Worm (Caenorhabditis elegans) whole organism, L2 larva: ENCODE results near the gene K06H6.2.
A peak's percentile ranks its signal among the peaks of the same experiment; 100 is the strongest.

ENCODE experiments used
- C34F6.9 ChIP-seq: fragments of 150-350 bp; optimal IDR thresholded peaks from 2 replicates; lab custom pipeline; 2014; ENCODE audit warnings: missing biosample characterization, missing genetic modification characterization
- F13H6.1 ChIP-seq: sonication (generic microtip); optimal IDR thresholded peaks from 2 replicates; lab custom pipeline; 2016; ENCODE audit warnings: missing genetic modification characterization, missing compliant biosample characterization
- R02D3.7 ChIP-seq: fragments of 150-350 bp; optimal IDR thresholded peaks from 2 replicates; lab custom pipeline; 2014; ENCODE audit warnings: missing biosample characterization, missing genetic modification characterization
- Y55F3AM.14 ChIP-seq: fragments of 200-800 bp; sonication (Bioruptor generic); optimal IDR thresholded peaks from 2 replicates; lab custom pipeline; 2018; ENCODE audit warnings: mild to moderate bottlenecking, missing genetic modification characterization, missing compliant biosample characterization
- aly-2 ChIP-seq: fragments of 150-350 bp; optimal IDR thresholded peaks from 2 replicates; lab custom pipeline; 2014; ENCODE audit warnings: missing biosample characterization, missing genetic modification characterization
- ama-1 ChIP-seq: fragments of 150-350 bp; optimal IDR thresholded peaks from 2 replicates; lab custom pipeline; 2018; ENCODE audit warnings: inconsistent platforms
- ceh-16 ChIP-seq: fragments of 150-350 bp; optimal IDR thresholded peaks from 2 replicates; lab custom pipeline; 2014; ENCODE audit warnings: missing biosample characterization, missing genetic modification characterization
- ceh-82 ChIP-seq: fragments of 150-350 bp; optimal IDR thresholded peaks from 2 replicates; lab custom pipeline; 2014; ENCODE audit warnings: missing biosample characterization, missing genetic modification characterization
- crh-2 ChIP-seq: sonication (generic microtip); optimal IDR thresholded peaks from 2 replicates; lab custom pipeline; 2017; ENCODE audit warnings: missing biosample characterization, missing genetic modification characterization
- egl-27 ChIP-seq: sonication (generic microtip); optimal IDR thresholded peaks from 3 replicates; lab custom pipeline; 2017; ENCODE audit warnings: missing biosample characterization, missing genetic modification reagents, missing genetic modification characterization
- elt-1 ChIP-seq: fragments of 150-350 bp; optimal IDR thresholded peaks from 2 replicates; lab custom pipeline; 2014; ENCODE audit warnings: missing biosample characterization, missing genetic modification characterization
- fos-1 ChIP-seq: fragments of 150-350 bp; optimal IDR thresholded peaks from 2 replicates; lab custom pipeline; 2014; ENCODE audit warnings: missing biosample characterization, missing genetic modification characterization
- gmeb-1 ChIP-seq: fragments of 150-350 bp; optimal IDR thresholded peaks from 2 replicates; lab custom pipeline; 2014; ENCODE audit warnings: missing biosample characterization, missing genetic modification characterization
- lin-11 ChIP-seq: fragments of 150-350 bp; sonication (generic microtip); optimal IDR thresholded peaks from 2 replicates; lab custom pipeline; 2014; ENCODE audit warnings: missing biosample characterization, missing genetic modification characterization, inconsistent platforms, mixed read lengths
- lin-13 ChIP-seq: fragments of 150-350 bp; optimal IDR thresholded peaks from 2 replicates; lab custom pipeline; 2014; ENCODE audit warnings: missing biosample characterization, missing genetic modification reagents, missing genetic modification characterization
- lsy-2 ChIP-seq, 2 experiments: fragments of 150-350 bp in 1 of 2; sonication (generic microtip) in 1 of 2; optimal IDR thresholded peaks; 2 replicates each; lab custom pipeline; 2014 to 2017; ENCODE audit warnings: missing biosample characterization in 2 of 2, missing genetic modification characterization in 2 of 2
- mab-5 ChIP-seq: fragments of 150-350 bp; optimal IDR thresholded peaks from 2 replicates; lab custom pipeline; 2014; ENCODE audit warnings: missing biosample characterization, missing genetic modification characterization
- mbf-1 ChIP-seq: sonication (generic microtip); optimal IDR thresholded peaks from 2 replicates; lab custom pipeline; 2017; ENCODE audit warnings: missing biosample characterization, missing genetic modification characterization
- mdl-1 ChIP-seq, 2 experiments: fragments of 150-350 bp in 1 of 2; sonication (generic microtip) in 1 of 2; optimal IDR thresholded peaks; 2 replicates each; lab custom pipeline; 2017; ENCODE audit warnings: missing biosample characterization in 2 of 2, missing genetic modification characterization in 2 of 2
- nhr-12 ChIP-seq: fragments of 150-350 bp; optimal IDR thresholded peaks from 2 replicates; lab custom pipeline; 2014; ENCODE audit warnings: missing biosample characterization, missing genetic modification characterization
- nhr-129 ChIP-seq: fragments of 150-350 bp; optimal IDR thresholded peaks from 2 replicates; lab custom pipeline; 2014; ENCODE audit warnings: missing biosample characterization, missing genetic modification characterization
- nhr-21 ChIP-seq: fragments of 150-350 bp; optimal IDR thresholded peaks from 2 replicates; lab custom pipeline; 2014; ENCODE audit warnings: missing biosample characterization, missing genetic modification characterization
- nhr-237 ChIP-seq: fragments of 150-350 bp; optimal IDR thresholded peaks from 2 replicates; lab custom pipeline; 2014; ENCODE audit warnings: missing biosample characterization, missing genetic modification characterization
- nhr-25 ChIP-seq: fragments of 150-350 bp; sonication (generic microtip); optimal IDR thresholded peaks from 3 replicates; lab custom pipeline; 2014; ENCODE audit warnings: missing biosample characterization, missing genetic modification characterization
- nhr-6 ChIP-seq: fragments of 150-350 bp; optimal IDR thresholded peaks from 2 replicates; lab custom pipeline; 2014; ENCODE audit warnings: missing biosample characterization, missing genetic modification characterization
- nhr-77 ChIP-seq: fragments of 150-350 bp; optimal IDR thresholded peaks from 2 replicates; lab custom pipeline; 2014; ENCODE audit warnings: missing biosample characterization, missing genetic modification characterization
- sem-4 ChIP-seq: fragments of 150-350 bp; optimal IDR thresholded peaks from 2 replicates; lab custom pipeline; 2014; ENCODE audit warnings: missing biosample characterization, missing genetic modification reagents, missing genetic modification characterization
- skn-1 ChIP-seq: sonication (generic microtip); optimal IDR thresholded peaks from 2 replicates; lab custom pipeline; 2017; ENCODE audit warnings: missing biosample characterization, missing genetic modification characterization
- sma-3 ChIP-seq: sonication (generic microtip); optimal IDR thresholded peaks from 2 replicates; lab custom pipeline; 2016; ENCODE audit warnings: missing genetic modification reagents, missing genetic modification characterization, missing compliant biosample characterization
- sma-9 ChIP-seq, 2 experiments: fragments of 150-350 bp in 1 of 2; sonication (generic microtip) in 1 of 2; optimal IDR thresholded peaks; 2 replicates each; lab custom pipeline; 2014 to 2016; ENCODE audit warnings: missing genetic modification characterization in 2 of 2, mild to moderate bottlenecking in 1 of 2, missing biosample characterization in 1 of 2, missing compliant biosample characterization in 1 of 2, missing genetic modification reagents in 1 of 2, moderate library complexity in 1 of 2
- snpc-4 ChIP-seq: fragments of 150-350 bp; optimal IDR thresholded peaks from 2 replicates; lab custom pipeline; 2014; ENCODE audit warnings: missing biosample characterization, missing genetic modification characterization
- unc-39 ChIP-seq: fragments of 150-350 bp; optimal IDR thresholded peaks from 2 replicates; lab custom pipeline; 2014; ENCODE audit warnings: missing biosample characterization, missing genetic modification characterization
- unc-55 ChIP-seq: fragments of 150-350 bp; sonication (generic microtip); optimal IDR thresholded peaks from 3 replicates; lab custom pipeline; 2014; ENCODE audit warnings: missing biosample characterization, missing genetic modification reagents, missing genetic modification characterization
- unc-62 ChIP-seq: fragments of 150-350 bp; optimal IDR thresholded peaks from 2 replicates; lab custom pipeline; 2014; ENCODE audit warnings: missing biosample characterization, missing genetic modification reagents, missing genetic modification characterization
- zag-1 ChIP-seq: fragments of 150-350 bp; optimal IDR thresholded peaks from 2 replicates; lab custom pipeline; 2014; ENCODE audit warnings: missing biosample characterization, missing genetic modification characterization
- ztf-1 ChIP-seq: fragments of 200-800 bp; sonication (Bioruptor generic); conservative IDR thresholded peaks from 2 replicates; pipeline ENCODE4 v1.3.6; 2022; ENCODE audit warnings: missing genetic modification characterization, missing compliant biosample characterization
- ztf-11 ChIP-seq: sonication (generic microtip); optimal IDR thresholded peaks from 2 replicates; lab custom pipeline; 2017; ENCODE audit warnings: missing biosample characterization, missing genetic modification characterization
- ztf-4 ChIP-seq: fragments of 150-350 bp; optimal IDR thresholded peaks from 2 replicates; lab custom pipeline; 2014; ENCODE audit warnings: missing biosample characterization, missing genetic modification characterization

K06H6.2 gene

DNA sequence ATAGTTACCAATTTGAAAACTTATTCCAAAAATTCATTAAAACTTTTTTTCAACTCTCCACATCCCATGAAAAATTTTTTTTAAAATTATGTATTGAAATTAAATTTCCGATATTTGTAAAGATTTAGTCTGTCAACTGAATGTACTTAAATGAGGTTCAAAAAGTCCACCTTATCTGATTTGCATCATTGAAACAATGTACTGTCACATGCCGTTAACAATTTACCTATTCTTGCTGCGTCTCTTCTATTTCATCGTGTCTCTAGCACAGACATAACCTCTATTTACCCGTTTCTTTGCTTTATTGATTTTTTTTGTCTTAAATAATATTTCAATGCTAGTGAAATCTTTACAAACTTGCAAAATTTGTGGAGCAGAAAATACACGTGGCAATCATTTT is 24.6 kb downstream of the K06H6.2 start, which contains the start of gene nhr-90 (continued):
- TF ChIP-seq sma-3 (GFP tag; lab: Kevin White, UChicago), result no peak
- TF ChIP-seq lsy-2 (tag; optimal IDR thresholded peaks at IDR 0.05; lab: Kevin White, UChicago), result no peak
- TF ChIP-seq ztf-11, result no peak
- no peak for TF ChIP-seq ztf-4 (tag; lab: Kevin White, UChicago)
- TF ChIP-seq mab-5 (tag; lab: Kevin White, UChicago), result no peak
- TF ChIP-seq nhr-12, result no peak

DNA sequence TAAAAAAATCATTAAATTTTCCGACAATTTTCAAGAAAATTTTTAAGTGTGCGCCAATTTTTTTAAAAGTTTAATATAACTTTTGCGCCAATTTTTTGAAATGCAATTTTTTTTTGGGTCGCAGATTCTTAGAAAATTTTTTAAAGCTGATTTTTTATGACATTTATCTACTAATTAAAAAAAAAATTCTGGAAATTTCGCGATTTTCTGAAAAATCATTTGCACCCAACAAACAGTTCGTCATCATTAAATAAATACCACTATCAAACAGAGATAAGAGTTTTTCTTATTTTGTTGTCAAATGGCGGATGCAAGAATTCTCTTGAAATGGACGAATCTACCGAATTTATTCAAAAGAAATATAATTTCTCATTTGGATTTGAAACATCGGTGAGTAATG is 29.7 kb downstream of the K06H6.2 start, which contains the start of gene F48G7.13:
Gene F48G7.13, plus strand, starts transcription at position 301 of the 400 bp plus-strand sequence.
- no peak for TF ChIP-seq ztf-11
- peak; percentile 49 for TF ChIP-seq fos-1

- no peak for TF ChIP-seq crh-2
- no peak for TF ChIP-seq ama-1 (lab: Kevin White, UChicago)
- TF ChIP-seq C34F6.9, result peak; percentile 5
- no peak for TF ChIP-seq aly-2 (tag; lab: Kevin White, UChicago)
- peak in 1 of 2 experiments; percentile 29 for TF ChIP-seq lsy-2 (tag; optimal IDR thresholded peaks at IDR 0.05; lab: Kevin White, UChicago)
- TF ChIP-seq sma-9 (GFP tag; optimal IDR thresholded peaks at IDR 0.05; lab: Kevin White, UChicago), result peak; percentile 15
- no peak for TF ChIP-seq sma-9 (tag; optimal IDR thresholded peaks at IDR 0.05; lab: Kevin White, UChicago)
These were observed 32.3 kb downstream of the K06H6.2 start for ce11 chrV:617917-618316.

DNA sequence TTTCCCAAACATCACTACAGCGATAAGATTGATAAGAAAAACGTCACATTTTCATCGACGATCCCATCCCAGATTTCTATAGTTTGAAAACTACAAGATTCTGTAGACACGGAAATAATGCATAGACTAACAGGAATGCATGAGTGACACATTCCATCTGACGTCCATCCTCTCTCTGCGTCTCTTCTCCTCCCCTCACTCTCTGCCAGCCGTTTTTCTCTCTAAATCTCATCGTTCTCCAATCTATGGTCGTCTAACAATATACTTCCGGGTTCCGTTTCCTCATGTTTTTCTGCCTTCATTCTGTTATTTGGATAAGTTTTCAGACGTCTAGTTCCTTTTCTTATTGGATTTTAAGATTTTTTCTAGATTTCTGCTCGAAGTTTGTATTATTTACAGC is 33.5 kb downstream of the K06H6.2 start, which contains the start of gene F48G7.4:
Gene F48G7.4, plus strand, starts transcription at position 400 of the 400 bp plus-strand sequence.
- peak; percentile 53 for TF ChIP-seq nhr-21
- TF ChIP-seq nhr-6 (tag; lab: Kevin White, UChicago), result peak; percentile 87
- peak; percentile 84 for TF ChIP-seq zag-1
- TF ChIP-seq nhr-25 (tag; lab: Kevin White, UChicago), result peak; percentile 51
- no peak for TF ChIP-seq nhr-237 (tag; lab: Kevin White, UChicago)
- peak; percentile 1 for TF ChIP-seq sma-3 (GFP tag; lab: Kevin White, UChicago)
- peak; percentile 8 for TF ChIP-seq mab-5 (tag; lab: Kevin White, UChicago)
- no peak for TF ChIP-seq lin-11
- no peak for TF ChIP-seq unc-39
- peak; percentile 58 for TF ChIP-seq unc-62 (GFP tag; lab: Kevin White, UChicago)
- peak; percentile 44 for TF ChIP-seq lin-13 (GFP tag; lab: Kevin White, UChicago)
- TF ChIP-seq ama-1 (lab: Kevin White, UChicago), result no peak
- TF ChIP-seq Y55F3AM.14, result peak; percentile 68
- TF ChIP-seq unc-55 (GFP tag; lab: Kevin White, UChicago), result peak; percentile 92
- TF ChIP-seq nhr-12, result no peak
- TF ChIP-seq skn-1 (tag; lab: Kevin White, UChicago), result no peak
- no peak for TF ChIP-seq ztf-1 (GFP tag; lab: Robert Waterston, UW)
- TF ChIP-seq R02D3.7 (tag; lab: Kevin White, UChicago), result no peak
- TF ChIP-seq nhr-129 (tag; lab: Kevin White, UChicago), result peak; percentile 67
- peak; percentile 32 for TF ChIP-seq snpc-4 (tag; lab: Kevin White, UChicago)
- no peak for TF ChIP-seq ceh-16 (tag; lab: Kevin White, UChicago)
- TF ChIP-seq crh-2, result peak; percentile 67
- no peak for TF ChIP-seq ceh-82 (tag; lab: Kevin White, UChicago)
- TF ChIP-seq mbf-1 (tag; lab: Kevin White, UChicago), result no peak
- TF ChIP-seq sem-4, result peak; percentile 51
- TF ChIP-seq nhr-77 (tag; lab: Kevin White, UChicago), result no peak
- TF ChIP-seq sma-9 (GFP tag; optimal IDR thresholded peaks at IDR 0.05; lab: Kevin White, UChicago), result peak; percentile 91
- no peak for TF ChIP-seq sma-9 (tag; optimal IDR thresholded peaks at IDR 0.05; lab: Kevin White, UChicago)
- peak; percentile 82 for TF ChIP-seq egl-27 (tag; lab: Kevin White, UChicago)
- TF ChIP-seq F13H6.1 (tag; lab: Kevin White, UChicago), result peak; percentile 74
- no peak for TF ChIP-seq ztf-11
- TF ChIP-seq lsy-2 (tag; optimal IDR thresholded peaks at IDR 0.05; lab: Kevin White, UChicago), result peak in 1 of 2 experiments; percentile 83
- TF ChIP-seq mdl-1 (tag; optimal IDR thresholded peaks at IDR 0.05; lab: Kevin White, UChicago), result peak; percentile 32 to 50
- TF ChIP-seq gmeb-1 (tag; lab: Kevin White, UChicago), result peak; percentile 8
- TF ChIP-seq fos-1, result peak; percentile 79
- peak; percentile 88 for TF ChIP-seq C34F6.9
- TF ChIP-seq ztf-4 (tag; lab: Kevin White, UChicago), result peak; percentile 25
- no peak for TF ChIP-seq elt-1 (tag; lab: Kevin White, UChicago)
